Worm (Caenorhabditis elegans): ENCODE results near the gene srh-11.

- TF ChIP-seq nhr-76 (tag; optimal IDR thresholded peaks at IDR 0.05) (no peak), lin-32 (GFP tag; optimal IDR thresholded peaks at IDR 0.05) (no peak), lsy-2 (tag; optimal IDR thresholded peaks at IDR 0.05) (no peak), nhr-28 (tag; optimal IDR thresholded peaks at IDR 0.05) (no peak), nhr-237 (tag; optimal IDR thresholded peaks at IDR 0.05) (no peak), mep-1 (tag; optimal IDR thresholded peaks at IDR 0.05) (no peak), unc-39 (tag; optimal IDR thresholded peaks at IDR 0.05) (no peak), blmp-1 (tag; optimal IDR thresholded peaks at IDR 0.05) (no peak), sem-2 (GFP tag; optimal IDR thresholded peaks at IDR 0.05) (no peak)
Observed at ce11 chrX:8346248-8346647, 27.4 kb upstream of the srh-11 start, which contains the start of gene drd-5.

All from whole organism, mixed stage, embryonic.